Fruit fly (Drosophila melanogaster) whole organism, embryonic: ENCODE measurements around the gene TwdlQ.

Experiments used
- Adf1 ChIP-seq: fragments of 200-800 bp; sonication (Bioruptor generic); IDR thresholded peaks from 2 replicates; pipeline ENCODE4 v1.3.6; 2022; ENCODE audit warnings: missing biosample characterization, missing genetic modification characterization
- Antp ChIP-seq: fragments of 200-800 bp; sonication (Bioruptor generic); optimal IDR thresholded peaks from 3 replicates; lab custom pipeline; 2016; ENCODE audit warnings: missing biosample characterization, missing genetic modification characterization
- Asciz ChIP-seq: fragments of 200-800 bp; sonication (Bioruptor generic); optimal IDR thresholded peaks from 2 replicates; lab custom pipeline; 2017; ENCODE audit warnings: missing biosample characterization, mild to moderate bottlenecking, missing genetic modification characterization, missing genetic modification reagents
- CG1024 ChIP-seq: fragments of 200-800 bp; sonication (Bioruptor generic); IDR thresholded peaks from 2 replicates; pipeline ENCODE4 v1.3.6; 2022; ENCODE audit warnings: missing biosample characterization, missing genetic modification characterization
- CG10267 ChIP-seq: fragments of 200-800 bp; sonication (Bioruptor generic); optimal IDR thresholded peaks from 2 replicates; lab custom pipeline; 2018; ENCODE audit warnings: missing biosample characterization, mild to moderate bottlenecking, missing genetic modification characterization, moderate library complexity
- CG10654 ChIP-seq: fragments of 200-800 bp; sonication (Bioruptor generic); optimal IDR thresholded peaks from 2 replicates; lab custom pipeline; 2016; ENCODE audit warnings: missing biosample characterization, missing genetic modification characterization
- CG11696 ChIP-seq: fragments of 200-800 bp; sonication (Bioruptor generic); IDR thresholded peaks from 2 replicates; pipeline ENCODE4 v1.3.6; 2022; ENCODE audit warnings: missing biosample characterization, missing genetic modification characterization
- CG13296 ChIP-seq: fragments of 200-800 bp; sonication (Bioruptor generic); optimal IDR thresholded peaks from 3 replicates; lab custom pipeline; 2018; ENCODE audit warnings: missing biosample characterization, mild to moderate bottlenecking, missing genetic modification characterization
- CG14710 ChIP-seq: fragments of 200-800 bp; sonication (Bioruptor generic); optimal IDR thresholded peaks from 3 replicates; lab custom pipeline; 2019; ENCODE audit warnings: missing biosample characterization, mild to moderate bottlenecking, missing genetic modification characterization, moderate library complexity
- CG15269 ChIP-seq: fragments of 200-800 bp; sonication (Bioruptor generic); optimal IDR thresholded peaks from 2 replicates; lab custom pipeline; 2018; ENCODE audit warnings: missing biosample characterization, mild to moderate bottlenecking, missing genetic modification characterization, moderate library complexity
- CG15601 ChIP-seq: fragments of 200-800 bp; sonication (Bioruptor generic); optimal IDR thresholded peaks from 3 replicates; lab custom pipeline; 2019; ENCODE audit warnings: missing biosample characterization, mild to moderate bottlenecking, missing genetic modification characterization, moderate library complexity
- CG16779 ChIP-seq: fragments of 200-800 bp; sonication (Bioruptor generic); IDR thresholded peaks from 2 replicates; pipeline ENCODE4 v1.3.6; 2022; ENCODE audit warnings: missing biosample characterization, missing genetic modification characterization
- CG18764 ChIP-seq: fragments of 200-800 bp; sonication (Bioruptor generic); optimal IDR thresholded peaks from 3 replicates; lab custom pipeline; 2016; ENCODE audit warnings: missing biosample characterization, missing genetic modification characterization
- CG2120 ChIP-seq: fragments of 200-800 bp; sonication (Bioruptor generic); optimal IDR thresholded peaks from 3 replicates; lab custom pipeline; 2016; ENCODE audit warnings: missing biosample characterization, missing genetic modification characterization
- CG2712 ChIP-seq: fragments of 200-800 bp; optimal IDR thresholded peaks from 3 replicates; lab custom pipeline; 2019; ENCODE audit warnings: missing biosample characterization, mild to moderate bottlenecking, missing genetic modification characterization, moderate library complexity
- CG30403 ChIP-seq: fragments of 200-800 bp; sonication (Bioruptor generic); optimal IDR thresholded peaks from 3 replicates; lab custom pipeline; 2016; ENCODE audit warnings: missing biosample characterization, missing genetic modification characterization
- CG32532 ChIP-seq: fragments of 200-800 bp; sonication (Bioruptor generic); IDR thresholded peaks from 2 replicates; pipeline ENCODE4 v1.3.6; 2022; ENCODE audit warnings: missing biosample characterization, missing genetic modification characterization
- CG43689 ChIP-seq: fragments of 200-800 bp; sonication (Bioruptor generic); IDR thresholded peaks from 2 replicates; pipeline ENCODE4 v1.3.6; 2022; ENCODE audit warnings: missing biosample characterization, missing genetic modification characterization
- CG6689 ChIP-seq: fragments of 200-800 bp; sonication (Bioruptor generic); IDR thresholded peaks from 2 replicates; pipeline ENCODE4 v1.3.6; 2022; ENCODE audit warnings: missing biosample characterization, missing genetic modification characterization
- CG8281 ChIP-seq: fragments of 200-800 bp; sonication (Bioruptor generic); optimal IDR thresholded peaks from 2 replicates; lab custom pipeline; 2018; ENCODE audit warnings: missing biosample characterization, mild to moderate bottlenecking, missing genetic modification characterization, moderate library complexity
- D19B ChIP-seq: fragments of 200-800 bp; sonication (Bioruptor generic); optimal IDR thresholded peaks from 2 replicates; lab custom pipeline; 2017; ENCODE audit warnings: missing biosample characterization, mild to moderate bottlenecking, missing genetic modification characterization
- Deaf1 ChIP-seq: fragments of 200-800 bp; optimal IDR thresholded peaks from 3 replicates; lab custom pipeline; 2019; ENCODE audit warnings: missing biosample characterization, mild to moderate bottlenecking, missing genetic modification characterization, moderate library complexity
- Fer1 ChIP-seq: fragments of 200-800 bp; sonication (Bioruptor generic); optimal IDR thresholded peaks from 2 replicates; lab custom pipeline; 2017; ENCODE audit warnings: missing biosample characterization, mild to moderate bottlenecking, missing genetic modification characterization
- GATAe ChIP-seq: fragments of 200-800 bp; sonication (Bioruptor generic); conservative IDR thresholded peaks from 2 replicates; pipeline ENCODE4 v1.3.6; 2022; ENCODE audit warnings: missing biosample characterization, missing genetic modification characterization
- HmgD ChIP-seq: fragments of 200-800 bp; sonication (Bioruptor generic); optimal IDR thresholded peaks from 3 replicates; lab custom pipeline; 2016; ENCODE audit warnings: missing biosample characterization, missing genetic modification characterization
- Lhr ChIP-seq: fragments of 200-800 bp; sonication (Bioruptor generic); optimal IDR thresholded peaks from 3 replicates; lab custom pipeline; 2017; ENCODE audit warnings: mild to moderate bottlenecking, missing biosample characterization, missing genetic modification reagents, missing genetic modification characterization
- Meics ChIP-seq: fragments of 200-800 bp; sonication (Bioruptor generic); optimal IDR thresholded peaks from 2 replicates; lab custom pipeline; 2017; ENCODE audit warnings: missing biosample characterization, mild to moderate bottlenecking, missing genetic modification characterization
- Mes4 ChIP-seq: fragments of 200-800 bp; sonication (Bioruptor generic); optimal IDR thresholded peaks from 2 replicates; lab custom pipeline; 2016; ENCODE audit warnings: missing biosample characterization, missing genetic modification characterization
- Nf-YB ChIP-seq: fragments of 200-800 bp; sonication (Bioruptor generic); optimal IDR thresholded peaks from 3 replicates; lab custom pipeline; 2019; ENCODE audit warnings: missing biosample characterization, mild to moderate bottlenecking, missing genetic modification characterization, moderate library complexity
- Oli ChIP-seq: fragments of 200-800 bp; sonication (Bioruptor generic); optimal IDR thresholded peaks from 2 replicates; lab custom pipeline; 2018; ENCODE audit warnings: missing biosample characterization, mild to moderate bottlenecking, missing genetic modification characterization, moderate library complexity
- Six4 ChIP-seq: fragments of 200-800 bp; sonication (Bioruptor generic); optimal IDR thresholded peaks from 2 replicates; lab custom pipeline; 2016; ENCODE audit warnings: missing biosample characterization, missing genetic modification characterization
- Tbp ChIP-seq: fragments of >200 bp; optimal IDR thresholded peaks from 2 replicates; lab custom pipeline; 2018; ENCODE audit warnings: missing biosample characterization, missing genetic modification characterization
- br ChIP-seq: fragments of >200 bp; optimal IDR thresholded peaks from 2 replicates; lab custom pipeline; 2017
- btn ChIP-seq: fragments of 200-800 bp; sonication (Bioruptor generic); optimal IDR thresholded peaks from 2 replicates; lab custom pipeline; 2016; ENCODE audit warnings: missing biosample characterization, missing genetic modification characterization
- danr ChIP-seq: fragments of 200-800 bp; sonication (Bioruptor generic); IDR thresholded peaks from 2 replicates; pipeline ENCODE4 v1.3.6; 2022; ENCODE audit warnings: missing biosample characterization, missing genetic modification characterization
- grau ChIP-seq: fragments of 200-800 bp; optimal IDR thresholded peaks from 3 replicates; lab custom pipeline; 2019; ENCODE audit warnings: missing biosample characterization, mild to moderate bottlenecking, missing genetic modification characterization, moderate library complexity
- hkb ChIP-seq, 2 experiments: fragments of 200-800 bp in 1 of 2; fragments of >200 bp in 1 of 2; sonication (Bioruptor generic) in 1 of 2; IDR thresholded peaks in 1 of 2; optimal IDR thresholded peaks in 1 of 2; 2 replicates each; pipeline versions ENCODE4 v1.3.6 to Lab custom; 2017 to 2022; ENCODE audit warnings: missing biosample characterization in 1 of 2, missing genetic modification characterization in 1 of 2
- jing ChIP-seq: fragments of 200-800 bp; sonication (Bioruptor generic); optimal IDR thresholded peaks from 2 replicates; lab custom pipeline; 2018; ENCODE audit warnings: missing biosample characterization, mild to moderate bottlenecking, missing genetic modification characterization
- kah ChIP-seq: fragments of 200-800 bp; sonication (Bioruptor generic); optimal IDR thresholded peaks from 2 replicates; lab custom pipeline; 2018; ENCODE audit warnings: missing biosample characterization, mild to moderate bottlenecking, missing genetic modification characterization
- luna ChIP-seq: fragments of 200-800 bp; sonication (Bioruptor generic); optimal IDR thresholded peaks from 2 replicates; lab custom pipeline; 2016; ENCODE audit warnings: missing biosample characterization, missing genetic modification characterization
- nom ChIP-seq: fragments of 200-800 bp; sonication (Bioruptor generic); optimal IDR thresholded peaks from 2 replicates; lab custom pipeline; 2017; ENCODE audit warnings: missing biosample characterization, missing genetic modification characterization, mild to moderate bottlenecking, moderate library complexity, missing genetic modification reagents
- pan ChIP-seq, 4 experiments: fragments of >200 bp in 3 of 4; fragments of 200-800 bp in 1 of 4; sonication (Bioruptor generic) in 1 of 4; optimal IDR thresholded peaks in 3 of 4; IDR thresholded peaks in 1 of 4; 2 replicates each; pipeline versions ENCODE4 v1.3.6 to Lab custom; 2017 to 2022; ENCODE audit warnings: missing biosample characterization in 2 of 4, missing genetic modification characterization in 2 of 4, mixed read lengths in 1 of 4
- psq ChIP-seq: fragments of 200-800 bp; sonication (Bioruptor generic); optimal IDR thresholded peaks from 2 replicates; lab custom pipeline; 2017; ENCODE audit warnings: missing biosample characterization, missing genetic modification characterization
- pum ChIP-seq: fragments of 200-800 bp; sonication (Bioruptor generic); optimal IDR thresholded peaks from 2 replicates; lab custom pipeline; 2016; ENCODE audit warnings: missing biosample characterization, missing genetic modification characterization
- ro ChIP-seq: fragments of 200-800 bp; sonication (Bioruptor generic); IDR thresholded peaks from 2 replicates; pipeline ENCODE4 v1.3.6; 2022; ENCODE audit warnings: missing biosample characterization, missing genetic modification characterization
- seq ChIP-seq: fragments of 200-800 bp; sonication (Bioruptor generic); IDR thresholded peaks from 2 replicates; pipeline ENCODE4 v1.3.6; 2022; ENCODE audit warnings: missing biosample characterization, missing genetic modification characterization
- sqz ChIP-seq: fragments of 200-800 bp; sonication (Bioruptor generic); optimal IDR thresholded peaks from 3 replicates; lab custom pipeline; 2018; ENCODE audit warnings: missing biosample characterization, mild to moderate bottlenecking, missing genetic modification characterization
- sug ChIP-seq: fragments of 200-800 bp; optimal IDR thresholded peaks from 2 replicates; lab custom pipeline; 2019; ENCODE audit warnings: missing biosample characterization, mild to moderate bottlenecking, missing genetic modification characterization, moderate library complexity
- unpg ChIP-seq: fragments of 200-800 bp; sonication (Bioruptor generic); optimal IDR thresholded peaks from 3 replicates; lab custom pipeline; 2018; ENCODE audit warnings: missing biosample characterization, mild to moderate bottlenecking, missing genetic modification characterization, moderate library complexity
- usp ChIP-seq: fragments of >200 bp; optimal IDR thresholded peaks from 2 replicates; lab custom pipeline; 2017; ENCODE audit warnings: missing biosample characterization, missing genetic modification characterization

The TwdlQ gene

DNA sequence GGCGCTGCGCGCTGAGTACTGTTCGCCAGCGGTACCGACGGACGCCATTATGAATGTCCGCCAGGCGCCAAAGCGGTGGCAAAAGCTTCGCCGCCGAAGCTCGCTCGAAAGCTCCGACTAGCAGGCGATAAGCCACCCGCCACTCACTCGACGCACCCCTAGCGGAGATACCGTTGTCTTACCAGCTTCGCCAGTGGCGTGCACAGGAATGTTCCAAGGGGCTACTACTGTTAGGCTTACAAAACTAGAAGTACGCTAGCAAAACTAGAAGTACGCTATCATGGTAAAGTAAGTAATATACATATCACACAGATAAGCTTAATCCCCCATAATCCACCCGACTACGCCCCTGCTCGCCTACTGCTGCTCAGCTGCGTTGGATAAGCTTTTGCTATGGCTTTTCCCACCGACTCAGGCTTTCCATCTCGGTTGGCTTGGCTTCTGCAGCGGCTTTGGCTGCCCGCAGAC is 20.8 kb upstream of the TwdlQ start, which contains the start of gene amon (continued):
- TF ChIP-seq CG1024 (peak; percentile 96), seq (peak; percentile 99), Antp (GFP tag; lab: Kevin White, UChicago) (peak; percentile 99), Lhr (GFP tag; lab: Kevin White, UChicago) (peak; percentile 73), Adf1 (GFP tag; lab: Robert Waterston, UW) (peak; percentile 92), kah (GFP tag; lab: Kevin White, UChicago) (peak; percentile 90), Nf-YB (GFP tag; lab: Kevin White, UChicago) (peak; percentile 79), CG13296 (GFP tag; lab: Kevin White, UChicago) (peak; percentile 99), usp (no peak), CG8281 (tag; lab: Kevin White, UChicago) (peak; percentile 90), CG2712 (peak; percentile 95), GATAe (GFP tag; lab: Robert Waterston, UW) (peak; percentile 93), CG16779 (GFP tag; lab: Robert Waterston, UW) (peak; percentile 98), ro (GFP tag; lab: Robert Waterston, UW) (peak; percentile 96), CG10267 (tag; lab: Kevin White, UChicago) (peak; percentile 87), CG30403 (GFP tag; lab: Kevin White, UChicago) (peak; percentile 99), Six4 (GFP tag; lab: Kevin White, UChicago) (peak; percentile 97), nom (GFP tag; lab: Kevin White, UChicago) (peak; percentile 92), CG6689 (peak; percentile 97), CG18764 (GFP tag; lab: Kevin White, UChicago) (peak; percentile 95), Meics (GFP tag; lab: Kevin White, UChicago) (peak; percentile 99), pan (optimal IDR thresholded peaks at IDR 0.05; lab: Kevin White, UChicago) (no peak), pan (GFP tag; optimal IDR thresholded peaks at IDR 0.05 in 1 of 2, IDR thresholded peaks at IDR 0.05 in 1 of 2) (peak in 1 of 2 experiments; percentile 99), D19B (peak; percentile 94), CG32532 (peak; percentile 99), CG43689 (peak; percentile 97), psq (GFP tag; lab: Kevin White, UChicago) (peak; percentile 91), grau (tag; lab: Kevin White, UChicago) (peak; percentile 97), btn (GFP tag; lab: Kevin White, UChicago) (peak; percentile 95), sug (peak; percentile 98), CG2120 (GFP tag; lab: Kevin White, UChicago) (peak; percentile 100), jing (peak; percentile 97), br (lab: Kevin White, UChicago) (no peak), HmgD (GFP tag; lab: Kevin White, UChicago) (peak; percentile 97), Deaf1 (peak; percentile 86), danr (peak; percentile 97), hkb (optimal IDR thresholded peaks at IDR 0.05; lab: Kevin White, UChicago) (no peak), hkb (GFP tag; IDR thresholded peaks at IDR 0.05; lab: Robert Waterston, UW) (peak; percentile 99), Fer1 (GFP tag; lab: Kevin White, UChicago) (peak; percentile 100), CG14710 (peak; percentile 77), CG15269 (tag; lab: Kevin White, UChicago) (peak; percentile 99), luna (GFP tag; lab: Kevin White, UChicago) (peak; percentile 97), pum (GFP tag; lab: Kevin White, UChicago) (peak; percentile 98), Asciz (GFP tag; lab: Kevin White, UChicago) (peak; percentile 93), unpg (GFP tag; lab: Kevin White, UChicago) (peak; percentile 98), CG10654 (GFP tag; lab: Kevin White, UChicago) (peak; percentile 99), sqz (GFP tag; lab: Kevin White, UChicago) (no peak), CG15601 (tag; lab: Kevin White, UChicago) (peak; percentile 88), Mes4 (GFP tag; lab: Kevin White, UChicago) (peak; percentile 95), Tbp (GFP tag; lab: Kevin White, UChicago) (no peak), CG11696 (GFP tag; lab: Robert Waterston, UW) (peak; percentile 92), Oli (peak; percentile 97)
